Fruit fly (Drosophila melanogaster) whole organism, embryonic: ENCODE data around the gene CG7378.

Experiments
- CG10543 ChIP-seq: fragments of 200-800 bp; sonication (Bioruptor generic); optimal IDR thresholded peaks from 3 replicates; lab custom pipeline; 2017; ENCODE audit warnings: missing biosample characterization, mild to moderate bottlenecking, missing genetic modification characterization, moderate library complexity
- CG10565 ChIP-seq: fragments of 200-800 bp; sonication (Bioruptor generic); optimal IDR thresholded peaks from 3 replicates; lab custom pipeline; 2016; ENCODE audit warnings: missing biosample characterization, mild to moderate bottlenecking, missing genetic modification characterization
- CG11695 ChIP-seq: fragments of 200-800 bp; sonication (Bioruptor generic); IDR thresholded peaks from 3 replicates; pipeline ENCODE4 v1.3.6; 2022; ENCODE audit warnings: missing biosample characterization, missing genetic modification characterization
- CG13287 ChIP-seq: fragments of 200-800 bp; sonication (Bioruptor generic); IDR thresholded peaks from 2 replicates; pipeline ENCODE4 v1.3.6; 2022; ENCODE audit warnings: missing biosample characterization, missing genetic modification characterization; ENCODE audit not compliant: partially characterized antibody
- CG13775 ChIP-seq: fragments of 200-800 bp; sonication (Bioruptor generic); optimal IDR thresholded peaks from 3 replicates; lab custom pipeline; 2017; ENCODE audit warnings: missing biosample characterization, mild to moderate bottlenecking, missing genetic modification characterization
- CG14710 ChIP-seq: fragments of 200-800 bp; sonication (Bioruptor generic); optimal IDR thresholded peaks from 3 replicates; lab custom pipeline; 2019; ENCODE audit warnings: missing biosample characterization, mild to moderate bottlenecking, missing genetic modification characterization, moderate library complexity
- CG15073 ChIP-seq: fragments of 200-800 bp; sonication (Bioruptor generic); optimal IDR thresholded peaks from 2 replicates; lab custom pipeline; 2016; ENCODE audit warnings: missing biosample characterization, missing genetic modification characterization
- CG15479 ChIP-seq: fragments of 200-800 bp; sonication (Bioruptor generic); optimal IDR thresholded peaks from 3 replicates; lab custom pipeline; 2019; ENCODE audit warnings: missing biosample characterization, mild to moderate bottlenecking, missing genetic modification characterization, moderate library complexity
- CG16779 ChIP-seq: fragments of 200-800 bp; sonication (Bioruptor generic); IDR thresholded peaks from 2 replicates; pipeline ENCODE4 v1.3.6; 2022; ENCODE audit warnings: missing biosample characterization, missing genetic modification characterization
- CG17328 ChIP-seq: fragments of 200-800 bp; sonication (Bioruptor generic); IDR thresholded peaks from 2 replicates; pipeline ENCODE4 v1.3.6; 2022; ENCODE audit warnings: missing biosample characterization, missing genetic modification characterization
- CG18011 ChIP-seq: fragments of 200-800 bp; sonication (Bioruptor generic); optimal IDR thresholded peaks from 2 replicates; lab custom pipeline; 2017; ENCODE audit warnings: missing biosample characterization, missing genetic modification characterization, mild to moderate bottlenecking, moderate library complexity, missing genotype
- CG30431 ChIP-seq: fragments of 200-800 bp; sonication (Bioruptor generic); optimal IDR thresholded peaks from 2 replicates; lab custom pipeline; 2017; ENCODE audit warnings: missing biosample characterization, missing genetic modification characterization
- CG33213 ChIP-seq: fragments of 200-800 bp; sonication (Bioruptor generic); optimal IDR thresholded peaks from 3 replicates; lab custom pipeline; 2016; ENCODE audit warnings: missing biosample characterization, missing genetic modification characterization
- CG3995 ChIP-seq: fragments of 200-800 bp; sonication (Bioruptor generic); optimal IDR thresholded peaks from 3 replicates; lab custom pipeline; 2016; ENCODE audit warnings: missing biosample characterization, missing genetic modification characterization
- CG6689 ChIP-seq: fragments of 200-800 bp; sonication (Bioruptor generic); IDR thresholded peaks from 2 replicates; pipeline ENCODE4 v1.3.6; 2022; ENCODE audit warnings: missing biosample characterization, missing genetic modification characterization
- CG7372 ChIP-seq: fragments of 200-800 bp; sonication (Bioruptor generic); IDR thresholded peaks from 2 replicates; pipeline ENCODE4 v1.3.6; 2022; ENCODE audit warnings: missing biosample characterization, missing genetic modification characterization
- CG7839 ChIP-seq: fragments of 200-800 bp; sonication (Bioruptor generic); optimal IDR thresholded peaks from 3 replicates; lab custom pipeline; 2018; ENCODE audit warnings: missing biosample characterization, mild to moderate bottlenecking, missing genetic modification characterization, moderate library complexity
- CG8359 ChIP-seq: fragments of 200-800 bp; sonication (Bioruptor generic); optimal IDR thresholded peaks from 2 replicates; lab custom pipeline; 2017; ENCODE audit warnings: missing biosample characterization, mild to moderate bottlenecking, missing genetic modification characterization, borderline replicate concordance
- CHES-1-like ChIP-seq: fragments of 200-800 bp; sonication (Bioruptor generic); optimal IDR thresholded peaks from 2 replicates; lab custom pipeline; 2016; ENCODE audit warnings: missing biosample characterization, missing genetic modification characterization
- E2f1 ChIP-seq: fragments of 200-800 bp; sonication (Bioruptor generic); IDR thresholded peaks from 2 replicates; pipeline ENCODE4 v1.3.6; 2022; ENCODE audit warnings: missing biosample characterization, missing genetic modification characterization
- HLHmδ ChIP-seq: fragments of 200-800 bp; sonication (Bioruptor generic); optimal IDR thresholded peaks from 2 replicates; lab custom pipeline; 2018; ENCODE audit warnings: missing biosample characterization, mild to moderate bottlenecking, missing genetic modification characterization, moderate library complexity
- MBD-R2 ChIP-seq: fragments of 200-800 bp; sonication (Bioruptor generic); IDR thresholded peaks from 2 replicates; pipeline ENCODE4 v1.3.6; 2022; ENCODE audit warnings: missing biosample characterization, missing genetic modification characterization
- MTF-1 ChIP-seq: fragments of 200-800 bp; sonication (Bioruptor generic); optimal IDR thresholded peaks from 2 replicates; lab custom pipeline; 2018; ENCODE audit warnings: missing biosample characterization, mild to moderate bottlenecking, missing genetic modification characterization, borderline replicate concordance
- Med ChIP-seq: fragments of 200-800 bp; sonication (Bioruptor generic); peaks from one replicate; lab custom pipeline; 2016; ENCODE audit warnings: missing biosample characterization, missing genetic modification characterization, mild to moderate bottlenecking, inconsistent platforms, moderate library complexity
- NFAT ChIP-seq: fragments of 200-800 bp; sonication (Bioruptor generic); IDR thresholded peaks from 2 replicates; pipeline ENCODE4 v1.3.6; 2022; ENCODE audit warnings: missing biosample characterization, missing genetic modification characterization
- Nf-YC ChIP-seq: fragments of 200-800 bp; optimal IDR thresholded peaks from 3 replicates; lab custom pipeline; 2019; ENCODE audit warnings: missing biosample characterization, mild to moderate bottlenecking, missing genetic modification characterization, moderate library complexity
- Oli ChIP-seq: fragments of 200-800 bp; sonication (Bioruptor generic); optimal IDR thresholded peaks from 2 replicates; lab custom pipeline; 2018; ENCODE audit warnings: missing biosample characterization, mild to moderate bottlenecking, missing genetic modification characterization, moderate library complexity
- Ptx1 ChIP-seq: fragments of 200-800 bp; sonication (Bioruptor generic); IDR thresholded peaks from 2 replicates; pipeline ENCODE4 v1.3.6; 2022; ENCODE audit warnings: missing biosample characterization, missing genetic modification characterization
- Rfx ChIP-seq: fragments of 200-800 bp; sonication (Bioruptor generic); IDR thresholded peaks from 2 replicates; pipeline ENCODE4 v1.3.6; 2022; ENCODE audit warnings: missing biosample characterization, missing genetic modification characterization
- Sox102F ChIP-seq: fragments of 200-800 bp; sonication (Bioruptor generic); optimal IDR thresholded peaks from 2 replicates; lab custom pipeline; 2018; ENCODE audit warnings: missing biosample characterization, mild to moderate bottlenecking, missing genetic modification characterization, moderate library complexity
- Xrp1 ChIP-seq: fragments of 200-800 bp; sonication (Bioruptor generic); IDR thresholded peaks from 2 replicates; pipeline ENCODE4 v1.3.6; 2022; ENCODE audit warnings: missing biosample characterization, missing genetic modification characterization
- aop ChIP-seq: fragments of 200-800 bp; sonication (Bioruptor generic); IDR thresholded peaks from 2 replicates; pipeline ENCODE4 v1.3.6; 2022; ENCODE audit warnings: missing biosample characterization, missing genetic modification characterization
- bab2 ChIP-seq: fragments of 200-800 bp; sonication (Bioruptor generic); optimal IDR thresholded peaks from 2 replicates; lab custom pipeline; 2016; ENCODE audit warnings: missing biosample characterization, missing genetic modification characterization
- crc ChIP-seq: fragments of 200-800 bp; sonication (Bioruptor generic); optimal IDR thresholded peaks from 2 replicates; lab custom pipeline; 2016; ENCODE audit warnings: missing biosample characterization, missing genetic modification characterization
- crol ChIP-seq: fragments of 200-800 bp; sonication (Bioruptor generic); IDR thresholded peaks from 2 replicates; pipeline ENCODE4 v1.3.6; 2022; ENCODE audit warnings: missing biosample characterization, missing genetic modification characterization
- hkb ChIP-seq, 2 experiments: fragments of 200-800 bp in 1 of 2; fragments of >200 bp in 1 of 2; sonication (Bioruptor generic) in 1 of 2; IDR thresholded peaks in 1 of 2; optimal IDR thresholded peaks in 1 of 2; 2 replicates each; pipeline versions ENCODE4 v1.3.6 to Lab custom; 2017 to 2022; ENCODE audit warnings: missing biosample characterization in 1 of 2, missing genetic modification characterization in 1 of 2
- jigr1 ChIP-seq: fragments of 200-800 bp; sonication (Bioruptor generic); IDR thresholded peaks from 3 replicates; pipeline ENCODE4 v1.3.6; 2022; ENCODE audit warnings: missing biosample characterization, missing genetic modification characterization
- klu ChIP-seq: fragments of 200-800 bp; sonication (Bioruptor generic); IDR thresholded peaks from 2 replicates; pipeline ENCODE4 v1.3.6; 2022; ENCODE audit warnings: missing biosample characterization, missing genetic modification characterization
- lmd ChIP-seq: fragments of 200-800 bp; sonication (Bioruptor generic); IDR thresholded peaks from 2 replicates; pipeline ENCODE4 v1.3.6; 2022; ENCODE audit warnings: missing biosample characterization, missing genetic modification characterization
- mirr ChIP-seq: fragments of 200-800 bp; sonication (Bioruptor generic); optimal IDR thresholded peaks from 3 replicates; lab custom pipeline; 2018; ENCODE audit warnings: missing biosample characterization, mild to moderate bottlenecking, missing genetic modification characterization
- nom ChIP-seq: fragments of 200-800 bp; sonication (Bioruptor generic); optimal IDR thresholded peaks from 2 replicates; lab custom pipeline; 2017; ENCODE audit warnings: missing biosample characterization, missing genetic modification characterization, mild to moderate bottlenecking, moderate library complexity, missing genetic modification reagents
- pfk ChIP-seq: fragments of 200-800 bp; sonication (Bioruptor generic); optimal IDR thresholded peaks from 2 replicates; lab custom pipeline; 2018; ENCODE audit warnings: missing biosample characterization, mild to moderate bottlenecking, missing genetic modification characterization, moderate library complexity
- phol ChIP-seq: fragments of 200-800 bp; sonication (Bioruptor generic); optimal IDR thresholded peaks from 3 replicates; lab custom pipeline; 2018; ENCODE audit warnings: missing biosample characterization, mild to moderate bottlenecking, missing genetic modification characterization, moderate library complexity
- rib ChIP-seq: fragments of 200-800 bp; sonication (Bioruptor generic); IDR thresholded peaks from 2 replicates; pipeline ENCODE4 v1.3.6; 2022; ENCODE audit warnings: missing biosample characterization, missing genetic modification characterization
- row ChIP-seq: fragments of 200-800 bp; sonication (Bioruptor generic); IDR thresholded peaks from 3 replicates; pipeline ENCODE4 v1.3.6; 2022; ENCODE audit warnings: missing biosample characterization, missing genetic modification characterization
- sens-2 ChIP-seq: fragments of 200-800 bp; sonication (Bioruptor generic); IDR thresholded peaks from 2 replicates; pipeline ENCODE4 v1.3.6; 2022; ENCODE audit warnings: missing biosample characterization, missing genetic modification characterization
- twi ChIP-seq: fragments of 200-800 bp; optimal IDR thresholded peaks from 2 replicates; lab custom pipeline; 2019; ENCODE audit warnings: missing biosample characterization, mild to moderate bottlenecking, missing genetic modification characterization, moderate library complexity
- unpg ChIP-seq: fragments of 200-800 bp; sonication (Bioruptor generic); optimal IDR thresholded peaks from 3 replicates; lab custom pipeline; 2018; ENCODE audit warnings: missing biosample characterization, mild to moderate bottlenecking, missing genetic modification characterization, moderate library complexity
- wdn ChIP-seq: fragments of 200-800 bp; sonication (Bioruptor generic); IDR thresholded peaks from 2 replicates; pipeline ENCODE4 v1.3.6; 2022; ENCODE audit warnings: missing biosample characterization, missing genetic modification characterization
- z ChIP-seq: fragments of 200-800 bp; sonication (Bioruptor generic); IDR thresholded peaks from 3 replicates; pipeline ENCODE4 v1.3.6; 2022; ENCODE audit warnings: missing biosample characterization, missing genetic modification characterization

The CG7378 gene

dm6 chrX:18902800-18903199 lies 2.6 kb downstream of the CG7378 start (continued):
- TF ChIP-seq E2f1 (GFP tag; lab: Robert Waterston, UW) (0 out of 2 replicates have a peak, but pooled peaks have one; percentile 18), mirr (GFP tag; lab: Kevin White, UChicago) (no peak), Oli (tag; lab: Kevin White, UChicago) (peak; percentile 19), Sox102F (GFP tag; lab: Kevin White, UChicago) (peak; percentile 38), CG6689 (GFP tag; lab: Robert Waterston, UW) (peak; percentile 15; the same call in 1 of the 2 replicates), aop (no peak), klu (GFP tag; lab: Robert Waterston, UW) (no peak), pfk (no peak), CG17328 (GFP tag; lab: Robert Waterston, UW) (peak; percentile 37; the same call in 1 of the 2 replicates), bab2 (GFP tag; lab: Kevin White, UChicago) (no peak), Rfx (GFP tag; lab: Robert Waterston, UW) (0 out of 2 replicates have a peak, but pooled peaks have one; percentile 32), CG14710 (no peak), Xrp1 (peak; percentile 7; the same call in 1 of the 2 replicates), MTF-1 (GFP tag; lab: Kevin White, UChicago) (no peak), row (GFP tag; lab: Robert Waterston, UW) (peak; percentile 52), hkb (optimal IDR thresholded peaks at IDR 0.05; lab: Kevin White, UChicago) (no peak), hkb (GFP tag; IDR thresholded peaks at IDR 0.05; lab: Robert Waterston, UW) (peak; percentile 46; the same call in 1 of the 2 replicates), sens-2 (no peak), CG30431 (GFP tag; lab: Kevin White, UChicago) (peak; percentile 10), lmd (GFP tag; lab: Robert Waterston, UW) (peak; percentile 34; the same call in 1 of the 2 replicates), phol (tag; lab: Kevin White, UChicago) (peak; percentile 0), Ptx1 (GFP tag; lab: Robert Waterston, UW) (0 out of 2 replicates have a peak, but pooled peaks have one; percentile 24), CG7839 (peak; percentile 5)
- TF ChIP-seq, all 482 proteins: peak for 41

- TF ChIP-seq CG3995 (GFP tag; lab: Kevin White, UChicago) (no peak), CG33213 (GFP tag; lab: Kevin White, UChicago) (no peak), crc (GFP tag; lab: Kevin White, UChicago) (no peak), z (GFP tag; lab: Robert Waterston, UW) (peak; percentile 83), jigr1 (GFP tag; lab: Robert Waterston, UW) (no peak), wdn (GFP tag; lab: Robert Waterston, UW) (no peak), CHES-1-like (GFP tag; lab: Kevin White, UChicago) (no peak), CG10543 (GFP tag; lab: Kevin White, UChicago) (peak; percentile 40), Sox102F (GFP tag; lab: Kevin White, UChicago) (no peak), rib (GFP tag; lab: Robert Waterston, UW) (no peak), CG15479 (no peak), Nf-YC (tag; lab: Kevin White, UChicago) (no peak), CG16779 (no peak), CG17328 (GFP tag; lab: Robert Waterston, UW) (no peak), Med (GFP tag; lab: Kevin White, UChicago) (peak; percentile 13), CG10565 (GFP tag; lab: Kevin White, UChicago) (no peak), unpg (GFP tag; lab: Kevin White, UChicago) (no peak), E2f1 (GFP tag; lab: Robert Waterston, UW) (no peak), MBD-R2 (GFP tag; lab: Robert Waterston, UW) (no peak), CG8359 (GFP tag; lab: Kevin White, UChicago) (no peak), NFAT (GFP tag; lab: Robert Waterston, UW) (no peak), twi (no peak), CG13287 (GFP tag; lab: Robert Waterston, UW) (no peak), nom (no peak), CG15073 (GFP tag; lab: Kevin White, UChicago) (no peak), CG13775 (GFP tag; lab: Kevin White, UChicago) (no peak), phol (tag; lab: Kevin White, UChicago) (no peak), CG7372 (no peak), CG18011 (GFP tag; lab: Kevin White, UChicago) (no peak), CG11695 (GFP tag; lab: Robert Waterston, UW) (no peak), crol (GFP tag; lab: Robert Waterston, UW) (peak; percentile 78), HLHmδ (GFP tag; lab: Kevin White, UChicago) (no peak)
These were observed 4.9 kb downstream of the CG7378 start for dm6 chrX:18905152-18905551.
